Fruit fly (Drosophila melanogaster) whole organism, adult: Measurements from ENCODE around the gene CG32066.

Experiments
- CG11617 ChIP-seq: fragments of 200-800 bp; sonication (Bioruptor generic); optimal IDR thresholded peaks from 2 replicates; lab custom pipeline; 2017; ENCODE audit warnings: mild to moderate bottlenecking, missing biosample characterization, missing genetic modification reagents, missing genetic modification characterization
- CG12768 ChIP-seq: fragments of 200-800 bp; sonication (Bioruptor generic); optimal IDR thresholded peaks from 2 replicates; lab custom pipeline; 2017; ENCODE audit warnings: missing biosample characterization, missing genetic modification characterization, mild to moderate bottlenecking, moderate library complexity, missing genetic modification reagents
- CG14711 ChIP-seq: fragments of 200-800 bp; sonication (Bioruptor generic); optimal IDR thresholded peaks from 2 replicates; lab custom pipeline; 2018; ENCODE audit warnings: missing biosample characterization, mild to moderate bottlenecking, missing genetic modification characterization, moderate library complexity
- CG1620 ChIP-seq: fragments of 200-800 bp; sonication (Bioruptor generic); optimal IDR thresholded peaks from 2 replicates; lab custom pipeline; 2016; ENCODE audit warnings: missing biosample characterization, missing genetic modification characterization
- CG33017 ChIP-seq: fragments of 200-800 bp; sonication (Bioruptor generic); optimal IDR thresholded peaks from 2 replicates; lab custom pipeline; 2018; ENCODE audit warnings: missing biosample characterization, mild to moderate bottlenecking, missing genetic modification characterization, moderate library complexity
- CG5204 ChIP-seq: fragments of 200-800 bp; sonication (Bioruptor generic); optimal IDR thresholded peaks from 2 replicates; lab custom pipeline; 2016; ENCODE audit warnings: missing biosample characterization, missing genetic modification characterization
- CG7045 ChIP-seq: fragments of 200-800 bp; sonication (Bioruptor generic); optimal IDR thresholded peaks from 2 replicates; lab custom pipeline; 2017; ENCODE audit warnings: missing biosample characterization, mild to moderate bottlenecking, missing genetic modification characterization
- CG7101 ChIP-seq: fragments of 200-800 bp; sonication (Bioruptor generic); optimal IDR thresholded peaks from 2 replicates; lab custom pipeline; 2018; ENCODE audit warnings: missing biosample characterization, mild to moderate bottlenecking, missing genetic modification characterization, moderate library complexity
- Clk ChIP-seq: fragments of 200-800 bp; sonication (Bioruptor generic); optimal IDR thresholded peaks from 2 replicates; lab custom pipeline; 2017; ENCODE audit warnings: missing biosample characterization, missing genetic modification characterization
- Crg-1 ChIP-seq: fragments of 200-800 bp; sonication (Bioruptor generic); optimal IDR thresholded peaks from 2 replicates; lab custom pipeline; 2016; ENCODE audit warnings: missing biosample characterization, missing genetic modification characterization
- Mnt ChIP-seq: fragments of 200-800 bp; sonication (Bioruptor generic); optimal IDR thresholded peaks from 2 replicates; lab custom pipeline; 2016; ENCODE audit warnings: missing biosample characterization, mild to moderate bottlenecking, missing genetic modification characterization
- bab1 ChIP-seq: fragments of 200-800 bp; sonication (Bioruptor generic); optimal IDR thresholded peaks from 3 replicates; lab custom pipeline; 2019; ENCODE audit warnings: missing biosample characterization, mild to moderate bottlenecking, missing genetic modification characterization, moderate library complexity
- cic ChIP-seq: fragments of 200-800 bp; sonication (Bioruptor generic); optimal IDR thresholded peaks from 2 replicates; lab custom pipeline; 2017; ENCODE audit warnings: missing biosample characterization, mild to moderate bottlenecking, missing genetic modification characterization, moderate library complexity
- cnc ChIP-seq, 2 experiments: fragments of >200 bp; optimal IDR thresholded peaks; 2 replicates each; lab custom pipeline; 2017
- kay ChIP-seq: fragments of 200-800 bp; sonication (Bioruptor generic); peaks from one replicate; lab custom pipeline; 2016; ENCODE audit warnings: missing biosample characterization, missing genetic modification characterization, borderline replicate concordance
- ovo ChIP-seq: fragments of 200-800 bp; sonication (Bioruptor generic); optimal IDR thresholded peaks from 2 replicates; lab custom pipeline; 2016; ENCODE audit warnings: missing biosample characterization, missing genetic modification characterization
- pad ChIP-seq: fragments of 200-800 bp; sonication (Bioruptor generic); optimal IDR thresholded peaks from 3 replicates; lab custom pipeline; 2017; ENCODE audit warnings: missing biosample characterization, missing genetic modification characterization, mild to moderate bottlenecking, moderate library complexity, missing genetic modification reagents
- tj ChIP-seq: fragments of 200-800 bp; sonication (Bioruptor generic); optimal IDR thresholded peaks from 3 replicates; lab custom pipeline; 2017; ENCODE audit warnings: missing biosample characterization, mild to moderate bottlenecking, missing genetic modification characterization, moderate library complexity
- toe ChIP-seq: fragments of 200-800 bp; sonication (Bioruptor generic); optimal IDR thresholded peaks from 2 replicates; lab custom pipeline; 2016; ENCODE audit warnings: missing biosample characterization, missing genetic modification characterization

CG32066 gene

dm6 chr3L:10628384-10628783 lies 32.4 kb downstream of the CG32066 start, which contains the start of gene CG14151:
TSS of gene CG14151 (minus strand) at chr3L:10628484.
- TF ChIP-seq bab1 (GFP tag; lab: Kevin White, UChicago): no peak
- TF ChIP-seq CG1620 (GFP tag; lab: Kevin White, UChicago): no peak
- no peak for TF ChIP-seq CG7045 (GFP tag; lab: Kevin White, UChicago)
- TF ChIP-seq cic (GFP tag; lab: Kevin White, UChicago): no peak

DNA sequence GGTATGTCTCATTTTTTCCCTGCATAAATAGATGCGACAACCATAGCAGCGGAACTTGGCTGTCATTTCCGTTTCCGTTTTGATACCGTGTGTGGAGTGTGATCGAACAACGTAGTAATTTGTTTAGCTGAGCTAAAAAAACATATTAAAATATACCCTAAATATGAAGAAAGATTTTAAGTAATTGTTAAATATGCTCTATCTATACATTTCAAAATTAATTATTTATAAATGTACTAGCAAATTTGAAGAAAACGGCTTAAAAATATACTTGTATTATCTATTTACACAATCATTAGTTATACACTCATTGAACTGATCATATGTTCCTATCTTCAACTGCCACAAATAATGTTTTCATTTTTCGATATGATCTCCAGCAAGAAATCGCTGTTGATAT lies 34.6 kb downstream of the CG32066 start, which contains the start of gene CG34238:
Gene CG34238 (plus strand): TSS at position 301 of the 400 bp plus-strand sequence.
- no peak for TF ChIP-seq Clk (GFP tag; lab: Kevin White, UChicago)

DNA sequence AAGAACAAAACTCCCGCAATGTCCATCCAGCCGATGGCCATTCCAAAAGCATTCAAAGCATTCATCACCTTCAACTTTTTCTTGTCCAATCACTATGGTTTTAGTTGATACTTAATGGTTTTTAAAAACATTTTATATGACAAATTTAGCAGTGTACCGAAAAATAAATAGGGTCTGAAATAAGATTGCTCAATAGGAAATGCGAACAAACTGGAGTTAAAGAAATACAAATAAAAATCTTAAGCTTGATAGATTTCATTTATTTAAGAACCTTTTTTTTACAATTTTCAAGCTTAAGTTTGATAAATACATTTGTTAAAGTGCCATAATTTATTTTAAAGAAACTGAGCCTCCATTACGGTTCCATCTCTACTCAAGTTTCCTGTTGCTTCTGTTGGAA lies 35.3 kb downstream of the CG32066 start, which contains the start of gene CG43127:
Gene CG43127 (minus strand): TSS at position 101 of the 400 bp plus-strand sequence.
- no peak for TF ChIP-seq CG7045 (GFP tag; lab: Kevin White, UChicago)
- TF ChIP-seq CG11617 (GFP tag; lab: Kevin White, UChicago): no peak
- no peak for TF ChIP-seq cic (GFP tag; lab: Kevin White, UChicago)
- TF ChIP-seq cnc (optimal IDR thresholded peaks at IDR 0.05; lab: Kevin White, UChicago): no peak
- no peak for TF ChIP-seq CG12768 (GFP tag; lab: Kevin White, UChicago)
- TF ChIP-seq ovo (GFP tag; lab: Kevin White, UChicago): no peak
- no peak for TF ChIP-seq CG5204
- no peak for TF ChIP-seq pad (GFP tag; lab: Kevin White, UChicago)
- no peak for TF ChIP-seq Mnt (GFP tag; lab: Kevin White, UChicago)
- TF ChIP-seq Crg-1 (GFP tag; lab: Kevin White, UChicago): no peak
- no peak for TF ChIP-seq CG7101 (tag; lab: Kevin White, UChicago)
- TF ChIP-seq CG1620 (GFP tag; lab: Kevin White, UChicago): no peak
- TF ChIP-seq toe (GFP tag; lab: Kevin White, UChicago): no peak

DNA sequence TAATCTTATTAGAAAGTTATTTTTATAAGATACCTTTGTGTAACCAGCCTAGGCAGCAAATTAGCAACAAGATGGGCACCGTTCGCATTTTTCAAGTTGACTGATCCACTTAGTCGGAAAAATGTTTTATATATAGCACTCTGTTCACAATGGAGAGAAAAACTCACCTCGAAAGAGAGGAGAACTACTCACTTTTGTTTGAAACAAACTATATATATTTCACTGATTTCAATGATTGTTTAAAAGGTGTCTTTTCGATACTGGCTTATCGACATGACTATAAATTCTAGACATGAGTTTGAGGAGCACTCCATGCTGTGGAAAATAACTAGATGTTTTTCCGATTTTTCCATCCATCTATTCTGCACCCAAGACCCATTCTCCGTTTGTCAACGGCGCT lies 37.3 kb downstream of the CG32066 start, which contains the start of gene CG42521:
Gene CG42521 (minus strand): TSS at position 101 of the 400 bp plus-strand sequence.
- TF ChIP-seq toe (GFP tag; lab: Kevin White, UChicago): no peak
- TF ChIP-seq CG1620 (GFP tag; lab: Kevin White, UChicago): no peak
- no peak for TF ChIP-seq bab1 (GFP tag; lab: Kevin White, UChicago)
- TF ChIP-seq CG7045 (GFP tag; lab: Kevin White, UChicago): no peak
- no peak for TF ChIP-seq Crg-1 (GFP tag; lab: Kevin White, UChicago)
- no peak for TF ChIP-seq kay (GFP tag; lab: Kevin White, UChicago)
- no peak for TF ChIP-seq cic (GFP tag; lab: Kevin White, UChicago)
- TF ChIP-seq CG5204: no peak
- no peak for TF ChIP-seq ovo (GFP tag; lab: Kevin White, UChicago)
- no peak for TF ChIP-seq CG11617 (GFP tag; lab: Kevin White, UChicago)
- TF ChIP-seq pad (GFP tag; lab: Kevin White, UChicago): no peak
- no peak for TF ChIP-seq cnc (optimal IDR thresholded peaks at IDR 0.05; lab: Kevin White, UChicago)
- TF ChIP-seq CG14711 (tag; lab: Kevin White, UChicago): no peak
- TF ChIP-seq Clk (GFP tag; lab: Kevin White, UChicago): no peak
- no peak for TF ChIP-seq tj (GFP tag; lab: Kevin White, UChicago)
- TF ChIP-seq CG12768 (GFP tag; lab: Kevin White, UChicago): no peak
- no peak for TF ChIP-seq CG33017 (tag; lab: Kevin White, UChicago)

DNA sequence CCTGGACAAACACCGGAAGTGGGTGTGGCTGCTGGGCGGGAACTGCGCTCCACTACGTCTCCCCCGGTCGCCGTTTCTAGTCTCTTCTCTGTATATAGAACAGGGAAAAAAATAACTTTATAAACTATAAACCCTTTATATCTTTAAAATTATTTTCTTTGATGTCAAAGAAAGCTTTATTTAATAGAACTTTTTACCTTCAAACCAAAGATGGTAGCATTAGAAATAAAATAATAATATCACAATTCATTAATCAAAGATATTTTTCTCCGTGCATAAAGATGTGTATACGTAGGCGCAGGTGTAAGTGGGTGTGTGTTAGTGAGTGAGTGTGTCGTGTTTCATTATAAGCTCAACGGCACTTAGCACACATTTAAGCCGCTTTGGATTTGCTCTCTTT lies 61.3 kb downstream of the CG32066 start:
- TF ChIP-seq CG33017 (tag; lab: Kevin White, UChicago) (no peak), toe (GFP tag; lab: Kevin White, UChicago) (no peak), CG11617 (GFP tag; lab: Kevin White, UChicago) (no peak), CG5204 (no peak), Crg-1 (GFP tag; lab: Kevin White, UChicago) (no peak), CG7101 (tag; lab: Kevin White, UChicago) (no peak), CG12768 (GFP tag; lab: Kevin White, UChicago) (no peak), Clk (GFP tag; lab: Kevin White, UChicago) (no peak), kay (GFP tag; lab: Kevin White, UChicago) (no peak), tj (GFP tag; lab: Kevin White, UChicago) (no peak), cnc (optimal IDR thresholded peaks at IDR 0.05; lab: Kevin White, UChicago) (no peak), CG14711 (tag; lab: Kevin White, UChicago) (no peak), bab1 (GFP tag; lab: Kevin White, UChicago) (no peak)
